Worm (Caenorhabditis elegans) whole organism, L1 larva: Measurements from ENCODE around the gene nhr-50.

Experiments
- dpl-1 ChIP-seq, 3 experiments: fragments of 150-350 bp in 2 of 3; sonication (generic microtip) in 1 of 3; optimal IDR thresholded peaks; 2 replicates each; lab custom pipeline; 2014 to 2017; ENCODE audit warnings: missing biosample characterization in 3 of 3, missing genetic modification characterization in 3 of 3, missing genetic modification reagents in 3 of 3
- isw-1 ChIP-seq: fragments of 200-800 bp; sonication (Bioruptor generic); IDR thresholded peaks from 2 replicates; pipeline ENCODE4 v1.3.6; 2022; ENCODE audit warnings: missing genetic modification characterization, missing compliant biosample characterization
- lin-13 ChIP-seq: fragments of 150-350 bp; optimal IDR thresholded peaks from 2 replicates; lab custom pipeline; 2014; ENCODE audit warnings: missing biosample characterization, missing genetic modification reagents, missing genetic modification characterization
- mab-9 ChIP-seq: fragments of 200-800 bp; sonication (Bioruptor generic); IDR thresholded peaks from 2 replicates; pipeline ENCODE4 v1.3.6; 2022; ENCODE audit warnings: missing genetic modification reagents, missing genetic modification characterization, missing compliant biosample characterization
- sox-4 ChIP-seq: sonication (generic microtip); optimal IDR thresholded peaks from 2 replicates; lab custom pipeline; 2016; ENCODE audit warnings: missing genetic modification characterization, missing compliant biosample characterization
- unc-130 ChIP-seq: fragments of 150-350 bp; optimal IDR thresholded peaks from 2 replicates; lab custom pipeline; 2017; ENCODE audit warnings: missing biosample characterization, missing genetic modification characterization, inconsistent platforms
- unc-62 ChIP-seq: fragments of 150-350 bp; optimal IDR thresholded peaks from 2 replicates; lab custom pipeline; 2014; ENCODE audit warnings: missing biosample characterization, missing genetic modification reagents, missing genetic modification characterization

- TF ChIP-seq unc-62 (GFP tag; lab: Kevin White, UChicago) (no peak), sox-4 (tag; lab: Kevin White, UChicago) (no peak), isw-1 (GFP tag; lab: Robert Waterston, UW) (no peak), unc-130 (no peak), dpl-1 (GFP tag; optimal IDR thresholded peaks at IDR 0.05; lab: Kevin White, UChicago) (no peak), mab-9 (GFP tag; lab: Robert Waterston, UW) (no peak), lin-13 (no peak)
Observed at ce11 chrV:16046573-16046972, 46.1 kb upstream of the nhr-50 start, which contains the start of gene ZK285.2.
